Worm (Caenorhabditis elegans) whole organism, young adult: ENCODE results near the gene pelo-1.

Experiments
- B0035.1 ChIP-seq: sonication (generic microtip); optimal IDR thresholded peaks from 2 replicates; lab custom pipeline; 2016; ENCODE audit warnings: missing genetic modification characterization, mild to moderate bottlenecking, missing compliant biosample characterization, missing genotype, missing genetic modification reagents
- B0261.1 ChIP-seq: sonication (generic microtip); optimal IDR thresholded peaks from 2 replicates; lab custom pipeline; 2016; ENCODE audit warnings: mild to moderate bottlenecking, missing genetic modification characterization, moderate library complexity, missing compliant biosample characterization
- B0336.3 ChIP-seq: fragments of 200-800 bp; sonication (Bioruptor generic); IDR thresholded peaks from 2 replicates; pipeline ENCODE4 v1.3.6; 2022; ENCODE audit warnings: missing genetic modification characterization, missing compliant biosample characterization
- F49E8.2 ChIP-seq: sonication (generic microtip); optimal IDR thresholded peaks from 3 replicates; lab custom pipeline; 2017; ENCODE audit warnings: missing genetic modification characterization, mild to moderate bottlenecking, missing compliant biosample characterization, antibody characterized with exemption, moderate library complexity; ENCODE audit not compliant: insufficient read depth
- F55B11.4 ChIP-seq: sonication (generic microtip); optimal IDR thresholded peaks from 2 replicates; lab custom pipeline; 2016; ENCODE audit warnings: missing compliant biosample characterization, missing genetic modification characterization, borderline replicate concordance; ENCODE audit not compliant: insufficient read depth
- K12H6.12 ChIP-seq: fragments of 200-800 bp; sonication (Bioruptor generic); optimal IDR thresholded peaks from 2 replicates; lab custom pipeline; 2018; ENCODE audit warnings: mild to moderate bottlenecking, missing genetic modification characterization, missing compliant biosample characterization
- Y56A3A.18 ChIP-seq: fragments of 200-800 bp; sonication (Bioruptor generic); IDR thresholded peaks from 2 replicates; pipeline ENCODE4 v1.3.6; 2022; ENCODE audit warnings: missing genetic modification reagents, missing genetic modification characterization, missing compliant biosample characterization
- Y95B8A.8 ChIP-seq: fragments of 200-800 bp; sonication (Bioruptor generic); IDR thresholded peaks from 2 replicates; pipeline ENCODE4 v1.3.6; 2022; ENCODE audit warnings: missing genetic modification reagents, missing genetic modification characterization, missing compliant biosample characterization
- ama-1 ChIP-seq, 3 experiments: fragments of 150-350 bp in 1 of 3; sonication (generic microtip) in 2 of 3; optimal IDR thresholded peaks; 2 replicates each; lab custom pipeline; 2014 to 2018; ENCODE audit warnings: missing biosample characterization in 2 of 3, missing genetic modification characterization in 2 of 3, missing genetic modification reagents in 2 of 3
- attf-3 ChIP-seq: fragments of 200-800 bp; sonication (Bioruptor generic); conservative IDR thresholded peaks from 2 replicates; pipeline ENCODE4 v1.3.6; 2022; ENCODE audit warnings: missing genetic modification reagents, missing genetic modification characterization, missing compliant biosample characterization
- attf-6 ChIP-seq: fragments of 200-800 bp; sonication (Bioruptor generic); IDR thresholded peaks from 2 replicates; pipeline ENCODE4 v1.3.6; 2022; ENCODE audit warnings: missing genetic modification reagents, missing genetic modification characterization, missing compliant biosample characterization
- bed-1 ChIP-seq: fragments of 200-800 bp; sonication (Bioruptor generic); IDR thresholded peaks from 2 replicates; pipeline ENCODE4 v1.3.6; 2022; ENCODE audit warnings: missing genetic modification reagents, missing genetic modification characterization, missing compliant biosample characterization
- bed-2 ChIP-seq: fragments of 200-800 bp; sonication (Bioruptor generic); IDR thresholded peaks from 2 replicates; pipeline ENCODE4 v1.3.6; 2022; ENCODE audit warnings: missing genetic modification reagents, missing genetic modification characterization, missing compliant biosample characterization
- cebp-1 ChIP-seq, 2 experiments: fragments of 200-800 bp in 1 of 2; sonication (Bioruptor generic) in 1 of 2; sonication (generic microtip) in 1 of 2; IDR thresholded peaks in 1 of 2; optimal IDR thresholded peaks in 1 of 2; 2 replicates each; pipeline versions ENCODE4 v1.3.6 to Lab custom; 2017 to 2022; ENCODE audit warnings: missing compliant biosample characterization in 2 of 2, missing genetic modification characterization in 2 of 2, mild to moderate bottlenecking in 1 of 2, missing genetic modification reagents in 1 of 2, moderate library complexity in 1 of 2
- ceh-79 ChIP-seq: sonication (generic microtip); optimal IDR thresholded peaks from 2 replicates; lab custom pipeline; 2017; ENCODE audit warnings: mild to moderate bottlenecking, missing genetic modification characterization, missing compliant biosample characterization
- die-1 ChIP-seq: sonication (generic microtip); optimal IDR thresholded peaks from 2 replicates; lab custom pipeline; 2016; ENCODE audit warnings: missing genotype, mild to moderate bottlenecking, missing genetic modification characterization, missing compliant biosample characterization
- efl-1 ChIP-seq: fragments of 150-350 bp; optimal IDR thresholded peaks from 2 replicates; lab custom pipeline; 2014; ENCODE audit warnings: missing biosample characterization, missing genetic modification reagents, missing genetic modification characterization
- ekl-4 ChIP-seq: fragments of 200-800 bp; sonication (Bioruptor generic); IDR thresholded peaks from 2 replicates; pipeline ENCODE4 v1.3.6; 2022; ENCODE audit warnings: missing genetic modification reagents, missing genetic modification characterization, missing compliant biosample characterization
- ets-4 ChIP-seq: fragments of 200-800 bp; sonication (Bioruptor generic); optimal IDR thresholded peaks from 2 replicates; lab custom pipeline; 2018; ENCODE audit warnings: mild to moderate bottlenecking, missing genetic modification characterization, missing compliant biosample characterization
- fkh-3 ChIP-seq: sonication (generic microtip); optimal IDR thresholded peaks from 2 replicates; lab custom pipeline; 2016; ENCODE audit warnings: mild to moderate bottlenecking, missing genetic modification characterization, missing compliant biosample characterization
- hrde-1 ChIP-seq: sonication (generic microtip); optimal IDR thresholded peaks from 2 replicates; lab custom pipeline; 2016; ENCODE audit warnings: missing genetic modification characterization, mild to moderate bottlenecking, missing compliant biosample characterization, moderate library complexity, missing genotype, missing genetic modification reagents, borderline replicate concordance
- hsf-1 ChIP-seq: fragments of 200-800 bp; sonication (Bioruptor generic); IDR thresholded peaks from 2 replicates; pipeline ENCODE4 v1.3.6; 2022; ENCODE audit warnings: missing genetic modification reagents, missing genetic modification characterization, missing compliant biosample characterization
- lag-1 ChIP-seq: fragments of 200-800 bp; sonication (Bioruptor generic); IDR thresholded peaks from 2 replicates; pipeline ENCODE4 v1.3.6; 2022; ENCODE audit warnings: missing genetic modification reagents, missing genetic modification characterization, missing compliant biosample characterization
- let-526 ChIP-seq: fragments of 200-800 bp; sonication (Bioruptor generic); IDR thresholded peaks from 2 replicates; pipeline ENCODE4 v1.3.6; 2022; ENCODE audit warnings: missing genetic modification reagents, missing genetic modification characterization, missing compliant biosample characterization
- lin-26 ChIP-seq: fragments of 200-800 bp; sonication (Bioruptor generic); IDR thresholded peaks from 2 replicates; pipeline ENCODE4 v1.3.6; 2022; ENCODE audit warnings: missing genetic modification reagents, missing genetic modification characterization, missing compliant biosample characterization
- lin-35 ChIP-seq, 3 experiments: fragments of 150-350 bp in 2 of 3; sonication (generic microtip) in 1 of 3; optimal IDR thresholded peaks; 2 replicates each; lab custom pipeline; 2014 to 2018; ENCODE audit warnings: missing biosample characterization in 3 of 3, missing genetic modification characterization in 3 of 3, missing genetic modification reagents in 3 of 3
- lir-1 ChIP-seq: fragments of 200-800 bp; sonication (Bioruptor generic); conservative IDR thresholded peaks from 2 replicates; pipeline ENCODE4 v1.3.6; 2022; ENCODE audit warnings: missing genetic modification reagents, missing genetic modification characterization, missing compliant biosample characterization
- madf-3 ChIP-seq: fragments of 200-800 bp; sonication (Bioruptor generic); IDR thresholded peaks from 2 replicates; pipeline ENCODE4 v1.3.6; 2022; ENCODE audit warnings: missing genetic modification reagents, missing genetic modification characterization, missing compliant biosample characterization
- madf-6 ChIP-seq: fragments of 200-800 bp; sonication (Bioruptor generic); IDR thresholded peaks from 2 replicates; pipeline ENCODE4 v1.3.6; 2022; ENCODE audit warnings: missing genetic modification reagents, missing genetic modification characterization, missing compliant biosample characterization
- nfyb-1 ChIP-seq: fragments of 200-800 bp; sonication (Bioruptor generic); IDR thresholded peaks from 2 replicates; pipeline ENCODE4 v1.3.6; 2022; ENCODE audit warnings: missing genetic modification reagents, missing genetic modification characterization, missing compliant biosample characterization
- pbrm-1 ChIP-seq: fragments of 200-800 bp; sonication (Bioruptor generic); IDR thresholded peaks from 2 replicates; pipeline ENCODE4 v1.3.6; 2022; ENCODE audit warnings: missing genetic modification reagents, missing genetic modification characterization, missing compliant biosample characterization
- repo-1 ChIP-seq: sonication (generic microtip); optimal IDR thresholded peaks from 2 replicates; lab custom pipeline; 2017; ENCODE audit warnings: mild to moderate bottlenecking, missing genetic modification characterization, missing compliant biosample characterization
- snpc-1.3 ChIP-seq: sonication (generic microtip); optimal IDR thresholded peaks from 2 replicates; lab custom pipeline; 2017; ENCODE audit warnings: missing genetic modification characterization, mild to moderate bottlenecking, missing compliant biosample characterization, antibody characterized with exemption, moderate library complexity, missing genotype, missing genetic modification reagents; ENCODE audit not compliant: insufficient read depth
- somi-1 ChIP-seq: fragments of 200-800 bp; sonication (Bioruptor generic); optimal IDR thresholded peaks from 2 replicates; lab custom pipeline; 2018; ENCODE audit warnings: mild to moderate bottlenecking, missing genetic modification characterization, missing compliant biosample characterization
- sptf-2 ChIP-seq: fragments of 200-800 bp; sonication (Bioruptor generic); optimal IDR thresholded peaks from 2 replicates; lab custom pipeline; 2018; ENCODE audit warnings: mild to moderate bottlenecking, missing genetic modification characterization, missing compliant biosample characterization
- tbx-9 ChIP-seq: sonication (generic microtip); optimal IDR thresholded peaks from 2 replicates; lab custom pipeline; 2016; ENCODE audit warnings: borderline replicate concordance, missing genetic modification characterization, inconsistent platforms, missing compliant biosample characterization
- xnd-1 ChIP-seq: sonication (generic microtip); optimal IDR thresholded peaks from 2 replicates; lab custom pipeline; 2016; ENCODE audit warnings: missing genotype, missing genetic modification reagents, missing genetic modification characterization, missing compliant biosample characterization
- ztf-25 ChIP-seq: fragments of 200-800 bp; sonication (Bioruptor generic); IDR thresholded peaks from 2 replicates; pipeline ENCODE4 v1.3.6; 2022; ENCODE audit warnings: missing genetic modification reagents, missing genetic modification characterization, missing compliant biosample characterization
- ztf-3 ChIP-seq: fragments of 200-800 bp; sonication (Bioruptor generic); optimal IDR thresholded peaks from 2 replicates; lab custom pipeline; 2018; ENCODE audit warnings: mild to moderate bottlenecking, missing genetic modification characterization, missing compliant biosample characterization

pelo-1 gene

ce11 chrIII:4210661-4211060, 6.6 kb upstream of the pelo-1 start:
- TF ChIP-seq nfyb-1 (GFP tag; lab: Robert Waterston, UW) (peak; percentile 94), K12H6.12 (tag; lab: Kevin White, UChicago) (no peak), B0261.1 (no peak)

DNA sequence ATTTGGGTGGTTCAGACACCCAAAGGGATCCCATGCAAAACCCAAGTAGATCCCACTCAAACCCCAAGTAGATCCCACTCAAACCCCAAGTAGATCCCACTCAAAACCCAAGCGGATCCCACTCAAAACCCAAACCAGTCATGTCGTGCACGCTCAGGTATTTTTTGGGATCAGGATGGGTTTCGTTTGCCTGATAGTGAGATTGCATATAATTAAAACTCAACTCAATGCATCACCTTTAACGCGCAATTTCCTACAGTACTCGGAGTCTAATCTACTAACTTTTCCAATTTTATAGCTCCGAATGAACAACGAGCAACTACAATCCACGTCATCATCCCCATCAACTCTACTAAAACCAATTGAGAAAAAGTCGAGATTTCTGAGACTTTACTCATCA, 5.2 kb upstream of the pelo-1 start, which contains the start of gene phlp-2:
Gene phlp-2, plus strand, starts transcription at position 301 of the 400 bp plus-strand sequence.
- TF ChIP-seq ets-4 (GFP tag; lab: Kevin White, UChicago) (no peak), fkh-3 (tag; lab: Kevin White, UChicago) (no peak), die-1 (tag; lab: Kevin White, UChicago) (no peak), F55B11.4 (tag; lab: Kevin White, UChicago) (no peak), nfyb-1 (GFP tag; lab: Robert Waterston, UW) (0 out of 2 replicates have a peak, but pooled peaks have one; percentile 19)

- TF ChIP-seq Y95B8A.8 (no peak), attf-6 (GFP tag; lab: Robert Waterston, UW) (0 out of 2 replicates have a peak, but pooled peaks have one; percentile 45), hsf-1 (GFP tag; lab: Robert Waterston, UW) (0 out of 2 replicates have a peak, but pooled peaks have one; percentile 9), B0336.3 (GFP tag; lab: Robert Waterston, UW) (peak; percentile 65), xnd-1 (tag; lab: Kevin White, UChicago) (no peak), F49E8.2 (tag; lab: Kevin White, UChicago) (peak; percentile 44), cebp-1 (GFP tag; IDR thresholded peaks at IDR 0.05; lab: Robert Waterston, UW) (no peak), cebp-1 (tag; optimal IDR thresholded peaks at IDR 0.05; lab: Kevin White, UChicago) (peak; percentile 27), ama-1 (optimal IDR thresholded peaks at IDR 0.05; lab: Kevin White, UChicago) (no peak), ama-1 (GFP tag; optimal IDR thresholded peaks at IDR 0.05; lab: Kevin White, UChicago) (peak in 1 of 2 experiments; percentile 22), hrde-1 (tag; lab: Kevin White, UChicago) (peak; percentile 36), pbrm-1 (GFP tag; lab: Robert Waterston, UW) (peak; percentile 54; the same call in 1 of the 2 replicates), ekl-4 (0 out of 2 replicates have a peak, but pooled peaks have one; percentile 19), attf-3 (GFP tag; lab: Robert Waterston, UW) (no peak), snpc-1.3 (tag; lab: Kevin White, UChicago) (peak; percentile 15), madf-6 (GFP tag; lab: Robert Waterston, UW) (peak; percentile 40; the same call in 1 of the 2 replicates)
Measured at ce11 chrIII:4208210-4208609, 4.2 kb upstream of the pelo-1 start.

ce11 chrIII:4205751-4206327, 1.8 kb upstream of the pelo-1 start, which contains the start of gene R74.8:
Gene R74.8, plus strand, starts transcription at chrIII:4206277.
- TF ChIP-seq ztf-3 (GFP tag; lab: Kevin White, UChicago): no peak
- TF ChIP-seq Y56A3A.18 (GFP tag; lab: Robert Waterston, UW): no peak
- no peak for TF ChIP-seq bed-1 (GFP tag; lab: Robert Waterston, UW)
- TF ChIP-seq fkh-3 (tag; lab: Kevin White, UChicago): no peak
- TF ChIP-seq let-526 (GFP tag; lab: Robert Waterston, UW): no peak
- no peak for TF ChIP-seq ceh-79 (tag; lab: Kevin White, UChicago)
- no peak for TF ChIP-seq repo-1 (tag; lab: Kevin White, UChicago)
- TF ChIP-seq ets-4 (GFP tag; lab: Kevin White, UChicago): no peak
- peak; percentile 38 for TF ChIP-seq snpc-1.3 (tag; lab: Kevin White, UChicago)
- TF ChIP-seq sptf-2: no peak
- TF ChIP-seq efl-1: peak; percentile 72
- TF ChIP-seq ztf-25 (GFP tag; lab: Robert Waterston, UW): no peak
- TF ChIP-seq somi-1 (GFP tag; lab: Kevin White, UChicago): no peak
- 0 out of 2 replicates have a peak, but pooled peaks have one; percentile 27 for TF ChIP-seq attf-3 (GFP tag; lab: Robert Waterston, UW)
- TF ChIP-seq lag-1 (GFP tag; lab: Robert Waterston, UW): no peak
- TF ChIP-seq madf-3 (GFP tag; lab: Robert Waterston, UW): peak; percentile 82
- no peak for TF ChIP-seq B0035.1 (tag; lab: Kevin White, UChicago)
- TF ChIP-seq lin-35 (GFP tag; optimal IDR thresholded peaks at IDR 0.05; lab: Kevin White, UChicago): peak in 1 of 3 experiments; percentile 29
- TF ChIP-seq cebp-1 (GFP tag; IDR thresholded peaks at IDR 0.05; lab: Robert Waterston, UW): no peak
- no peak for TF ChIP-seq cebp-1 (tag; optimal IDR thresholded peaks at IDR 0.05; lab: Kevin White, UChicago)
- no peak for TF ChIP-seq lir-1 (GFP tag; lab: Robert Waterston, UW)
- no peak for TF ChIP-seq tbx-9 (tag; lab: Kevin White, UChicago)
- no peak for TF ChIP-seq lin-26 (GFP tag; lab: Robert Waterston, UW)
- no peak for TF ChIP-seq bed-2 (GFP tag; lab: Robert Waterston, UW)
